Worm (Caenorhabditis elegans): ENCODE results near the gene wht-2.

wht-2 gene

DNA sequence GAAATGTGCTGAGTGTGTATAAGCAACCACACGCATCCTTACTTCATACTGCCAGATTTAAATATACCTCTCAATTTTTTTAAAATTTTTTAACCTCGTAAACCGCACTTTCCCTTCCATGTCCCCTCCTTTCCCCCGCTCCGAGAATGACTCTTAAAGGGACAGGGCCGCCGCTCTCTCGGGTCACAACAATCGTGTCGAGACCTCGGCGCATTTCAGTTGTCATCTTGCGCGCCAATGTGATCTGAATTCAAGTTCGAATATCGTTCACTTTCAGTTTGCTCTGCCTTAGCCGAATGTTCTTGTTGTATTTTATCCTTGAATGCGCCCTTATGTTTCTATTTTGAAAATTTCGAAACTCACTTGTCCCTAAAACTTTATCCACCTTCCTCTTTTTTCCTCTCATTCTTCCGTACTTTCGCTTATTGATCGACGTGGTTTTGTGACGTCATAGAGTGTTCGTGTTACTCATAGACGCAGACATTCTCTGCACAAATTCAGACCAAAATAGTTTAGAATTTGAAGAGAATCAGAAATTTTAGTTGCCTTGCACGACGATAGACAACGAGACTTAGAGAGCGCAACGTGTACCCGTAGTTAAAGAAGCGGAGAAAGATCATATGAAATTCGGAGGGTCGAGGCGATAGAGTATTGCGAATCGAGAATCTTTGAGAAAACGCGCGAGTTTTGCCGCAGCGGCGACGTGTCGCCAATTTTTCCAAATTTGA is 52.2 kb downstream of the wht-2 start (continued):
- TF ChIP-seq F55B11.4 (tag; optimal IDR thresholded peaks at IDR 0.05; ENCODE audit: borderline replicate concordance, insufficient read depth) (no peak), F33H1.4 (GFP tag; IDR thresholded peaks at IDR 0.05) (peak; percentile 73), cebp-1 (GFP tag; IDR thresholded peaks at IDR 0.05) (no peak), cebp-1 (tag; optimal IDR thresholded peaks at IDR 0.05) (peak; percentile 75), dpff-1 (tag; optimal IDR thresholded peaks at IDR 0.05) (no peak), lin-54 (GFP tag; optimal IDR thresholded peaks at IDR 0.05) (peak; percentile 33), snpc-4 (GFP tag; optimal IDR thresholded peaks at IDR 0.05) (no peak), snpc-4 (tag; optimal IDR thresholded peaks at IDR 0.05) (peak in 2 of 4 experiments; percentile 12 to 24), Y79H2A.3 (GFP tag; conservative IDR thresholded peaks at IDR 0.05) (no peak), sptf-2 (GFP tag; optimal IDR thresholded peaks at IDR 0.05) (no peak), die-1 (tag; optimal IDR thresholded peaks at IDR 0.05) (no peak), tbx-9 (tag; optimal IDR thresholded peaks at IDR 0.05; ENCODE audit: borderline replicate concordance) (no peak), F57A8.1 (GFP tag; optimal IDR thresholded peaks at IDR 0.05) (no peak), ztf-28 (GFP tag; IDR thresholded peaks at IDR 0.05) (no peak), egl-44 (GFP tag; IDR thresholded peaks at IDR 0.05) (no peak), unc-130 (GFP tag; optimal IDR thresholded peaks at IDR 0.05) (no peak), ztf-18 (tag; optimal IDR thresholded peaks at IDR 0.05) (no peak), attf-3 (GFP tag; conservative IDR thresholded peaks at IDR 0.05) (peak; percentile 33; the same call in 1 of the 2 replicates), akir-1 (GFP tag; optimal IDR thresholded peaks at IDR 0.05) (no peak), ceh-27 (GFP tag; optimal IDR thresholded peaks at IDR 0.05) (no peak), dpl-1 (GFP tag; optimal IDR thresholded peaks at IDR 0.05) (no peak), madf-8 (GFP tag; conservative IDR thresholded peaks at IDR 0.05) (peak; percentile 40; the same call in 1 of the 2 replicates), ztf-25 (GFP tag; IDR thresholded peaks at IDR 0.05) (0 out of 2 replicates have a peak, but pooled peaks have one; percentile 11), ztf-26 (tag; optimal IDR thresholded peaks at IDR 0.05) (peak; percentile 10), mel-28 (tag; optimal IDR thresholded peaks at IDR 0.05; ENCODE audit: borderline replicate concordance) (no peak), T26A5.8 (tag; optimal IDR thresholded peaks at IDR 0.05) (no peak), mxl-1 (tag; optimal IDR thresholded peaks at IDR 0.05) (no peak), ccch-3 (GFP tag; optimal IDR thresholded peaks at IDR 0.05) (no peak), B0035.1 (tag; optimal IDR thresholded peaks at IDR 0.05) (no peak), cebp-2 (GFP tag; IDR thresholded peaks at IDR 0.05) (no peak), nhr-90 (tag; optimal IDR thresholded peaks at IDR 0.05) (no peak), let-526 (GFP tag; IDR thresholded peaks at IDR 0.05) (no peak), zfh-2 (GFP tag; conservative IDR thresholded peaks at IDR 0.05) (no peak), Y56A3A.18 (GFP tag; IDR thresholded peaks at IDR 0.05) (no peak; the same call in 1 of the 2 replicates), ztf-6 (GFP tag; IDR thresholded peaks at IDR 0.05) (no peak), B0261.1 (tag; optimal IDR thresholded peaks at IDR 0.05) (no peak), tlf-1 (GFP tag; optimal IDR thresholded peaks at IDR 0.05) (peak; percentile 34), bed-2 (GFP tag; IDR thresholded peaks at IDR 0.05) (no peak), efl-1 (GFP tag; optimal IDR thresholded peaks at IDR 0.05) (peak; percentile 78), lir-1 (GFP tag; conservative IDR thresholded peaks at IDR 0.05) (0 out of 2 replicates have a peak, but pooled peaks have one; percentile 26), rec-8 (tag; optimal IDR thresholded peaks at IDR 0.05) (no peak), snpc-1.3 (tag; optimal IDR thresholded peaks at IDR 0.05; ENCODE audit: insufficient read depth) (peak; percentile 31), K12H6.12 (tag; optimal IDR thresholded peaks at IDR 0.05) (peak; percentile 60), attf-5 (GFP tag; optimal IDR thresholded peaks at IDR 0.05) (peak; percentile 71), lsl-1 (GFP tag; optimal IDR thresholded peaks at IDR 0.05) (no peak), C17E4.6 (GFP tag; IDR thresholded peaks at IDR 0.05) (no peak), rcor-1 (GFP tag; IDR thresholded peaks at IDR 0.05) (no peak)
